Worm (Caenorhabditis elegans) whole organism, early embryonic: ENCODE data around the gene F54G2.1.

Experiments used
- F13C5.2 ChIP-seq: sonication (generic microtip); optimal IDR thresholded peaks from 2 replicates; lab custom pipeline; 2017; ENCODE audit warnings: mild to moderate bottlenecking, missing genetic modification characterization, inconsistent platforms, missing compliant biosample characterization
- ama-1 ChIP-seq: fragments of 150-350 bp; optimal IDR thresholded peaks from 2 replicates; lab custom pipeline; 2014
- ets-7 ChIP-seq: sonication (generic microtip); optimal IDR thresholded peaks from 2 replicates; lab custom pipeline; 2016; ENCODE audit warnings: missing genotype, missing genetic modification characterization, missing compliant biosample characterization
- flt-1 ChIP-seq: fragments of 200-800 bp; sonication (Bioruptor generic); IDR thresholded peaks from 2 replicates; pipeline ENCODE4 v1.3.6; 2022; ENCODE audit warnings: missing genetic modification characterization, missing compliant biosample characterization
- hmbx-1 ChIP-seq: sonication (generic microtip); optimal IDR thresholded peaks from 2 replicates; lab custom pipeline; 2016; ENCODE audit warnings: mild to moderate bottlenecking, missing genetic modification characterization, missing compliant biosample characterization
- hmg-4 ChIP-seq: fragments of 200-800 bp; sonication (Bioruptor generic); optimal IDR thresholded peaks from 2 replicates; lab custom pipeline; 2018; ENCODE audit warnings: mild to moderate bottlenecking, missing genetic modification characterization, missing compliant biosample characterization
- pes-1 ChIP-seq: fragments of 200-800 bp; sonication (Bioruptor generic); IDR thresholded peaks from 2 replicates; pipeline ENCODE4 v1.3.6; 2022; ENCODE audit warnings: missing genetic modification reagents, missing genetic modification characterization, missing compliant biosample characterization
- scrt-1 ChIP-seq: fragments of 200-800 bp; sonication (Bioruptor generic); IDR thresholded peaks from 2 replicates; pipeline ENCODE4 v1.3.6; 2022; ENCODE audit warnings: missing genetic modification characterization, missing compliant biosample characterization
- sea-1 ChIP-seq: fragments of 200-800 bp; sonication (Bioruptor generic); conservative IDR thresholded peaks from 2 replicates; pipeline ENCODE4 v1.3.6; 2022; ENCODE audit warnings: missing genetic modification characterization, missing compliant biosample characterization
- tbx-11 ChIP-seq: fragments of 200-800 bp; sonication (Bioruptor generic); IDR thresholded peaks from 2 replicates; pipeline ENCODE4 v1.3.6; 2022; ENCODE audit warnings: missing genetic modification characterization, missing compliant biosample characterization
- tbx-37 ChIP-seq: fragments of 200-800 bp; sonication (Bioruptor generic); conservative IDR thresholded peaks from 2 replicates; pipeline ENCODE4 v1.3.6; 2022; ENCODE audit warnings: missing genetic modification reagents, missing genetic modification characterization, missing compliant biosample characterization
- tra-4 ChIP-seq: sonication (generic microtip); optimal IDR thresholded peaks from 2 replicates; lab custom pipeline; 2017; ENCODE audit warnings: missing genetic modification characterization, missing compliant biosample characterization

DNA sequence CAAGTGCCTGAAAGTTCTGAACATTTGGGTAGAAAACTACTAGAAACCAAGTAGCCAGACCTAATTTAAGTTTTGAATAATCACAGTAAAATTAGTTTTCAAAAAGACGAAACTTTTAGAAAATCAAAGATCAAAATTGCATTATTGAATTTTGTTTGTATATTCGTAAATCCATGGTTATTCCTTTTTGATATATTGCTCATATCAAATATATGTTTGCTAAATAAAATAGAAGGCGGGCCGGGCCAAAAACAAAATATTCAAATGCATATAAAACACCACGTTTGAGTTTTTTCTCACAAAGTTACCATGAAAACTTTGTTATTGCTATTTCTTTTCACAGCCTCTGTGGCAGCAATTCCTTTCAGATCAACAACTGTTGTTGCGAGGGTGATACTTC lies 86.7 kb downstream of the F54G2.1 start, which contains the start of gene ttr-42:
- no peak for TF ChIP-seq flt-1 (GFP tag; lab: Robert Waterston, UW)
- TF ChIP-seq sea-1, result no peak
- no peak for TF ChIP-seq scrt-1 (GFP tag; lab: Robert Waterston, UW)
- no peak for TF ChIP-seq ama-1 (lab: Kevin White, UChicago)
- no peak for TF ChIP-seq tbx-11
- no peak for TF ChIP-seq hmbx-1 (tag; lab: Kevin White, UChicago)
- no peak for TF ChIP-seq tbx-37 (GFP tag; lab: Robert Waterston, UW)
- TF ChIP-seq tra-4 (tag; lab: Kevin White, UChicago), result no peak
- TF ChIP-seq ets-7 (tag; lab: Kevin White, UChicago), result no peak
- TF ChIP-seq hmg-4 (GFP tag; lab: Kevin White, UChicago), result no peak
- TF ChIP-seq pes-1 (GFP tag; lab: Robert Waterston, UW), result no peak
- no peak for TF ChIP-seq F13C5.2
